Fruit fly (Drosophila melanogaster): ENCODE data around the gene CG12118.

DNA sequence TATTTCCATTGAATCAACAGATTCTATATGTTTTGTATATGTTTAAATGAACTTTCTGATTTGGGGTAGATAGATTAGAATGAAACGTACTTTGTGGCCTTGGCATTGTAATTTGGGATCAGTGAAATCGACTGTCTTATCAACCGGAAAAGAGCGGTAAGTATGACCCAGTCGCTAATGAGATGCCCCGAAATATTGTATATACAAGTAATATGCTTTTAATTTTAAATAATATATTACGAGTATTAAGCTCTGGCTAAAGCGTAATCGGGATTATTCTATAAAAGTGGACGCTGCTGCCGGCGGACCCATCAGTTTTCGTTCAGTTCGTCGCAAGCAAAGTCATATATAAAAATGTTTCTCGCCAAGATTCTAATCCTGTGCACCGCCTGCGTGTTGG lies 20.4 kb upstream of the CG12118 start, which contains the start of gene CG15369:
- no peak for TF ChIP-seq insv (optimal IDR thresholded peaks at IDR 0.05)
- TF ChIP-seq Sin3A (optimal IDR thresholded peaks at IDR 0.05): no peak
- TF ChIP-seq h (optimal IDR thresholded peaks at IDR 0.05): no peak
- no peak for TF ChIP-seq Myc (optimal IDR thresholded peaks at IDR 0.05)
